Fruit fly (Drosophila melanogaster): ENCODE data around the gene UQCR-C2.

- no peak for TF ChIP-seq Sin3A (optimal IDR thresholded peaks at IDR 0.05)
- TF ChIP-seq insv (optimal IDR thresholded peaks at IDR 0.05), result no peak
- TF ChIP-seq psq (optimal IDR thresholded peaks at IDR 0.05), result no peak
- no peak for TF ChIP-seq Myc (optimal IDR thresholded peaks at IDR 0.05)
- no peak for TF ChIP-seq ttk (optimal IDR thresholded peaks at IDR 0.05)
- TF ChIP-seq h (optimal IDR thresholded peaks at IDR 0.05), result no peak
These were observed 48.1 kb downstream of the UQCR-C2 start for dm6 chr3L:16631844-16632537.
